Fruit fly (Drosophila melanogaster): Measurements from ENCODE around the gene east.

- no peak for TF ChIP-seq insv (optimal IDR thresholded peaks at IDR 0.05)
- TF ChIP-seq Myc (optimal IDR thresholded peaks at IDR 0.05) = no peak
- TF ChIP-seq Sin3A (optimal IDR thresholded peaks at IDR 0.05) = no peak
These were observed 2.7 kb downstream of the east start for dm6 chrX:2013365-2013764.
